Fruit fly (Drosophila melanogaster) whole organism, embryonic: ENCODE measurements around the gene Kua.
A peak's percentile ranks its signal among the peaks of the same experiment; 100 is the strongest.

ENCODE experiments used
- Bdp1 ChIP-seq: fragments of 200-800 bp; sonication (Bioruptor generic); optimal IDR thresholded peaks from 3 replicates; lab custom pipeline; 2016; ENCODE audit warnings: missing biosample characterization, missing genetic modification characterization
- CG11504 ChIP-seq: fragments of 200-800 bp; sonication (Bioruptor generic); optimal IDR thresholded peaks from 3 replicates; lab custom pipeline; 2019; ENCODE audit warnings: missing biosample characterization, mild to moderate bottlenecking, missing genetic modification characterization, moderate library complexity
- CG11560 ChIP-seq: fragments of 200-800 bp; sonication (Bioruptor generic); IDR thresholded peaks from 3 replicates; pipeline ENCODE4 v1.3.6; 2022; ENCODE audit warnings: missing biosample characterization, missing genetic modification characterization
- CG13424 ChIP-seq: fragments of 200-800 bp; sonication (Bioruptor generic); optimal IDR thresholded peaks from 2 replicates; lab custom pipeline; 2019; ENCODE audit warnings: missing biosample characterization, mild to moderate bottlenecking, missing genetic modification characterization, moderate library complexity
- CG14965 ChIP-seq: fragments of 200-800 bp; sonication (Bioruptor generic); optimal IDR thresholded peaks from 2 replicates; lab custom pipeline; 2016; ENCODE audit warnings: missing biosample characterization, missing genetic modification characterization, borderline replicate concordance
- CG1529 ChIP-seq: fragments of 200-800 bp; sonication (Bioruptor generic); optimal IDR thresholded peaks from 3 replicates; lab custom pipeline; 2018; ENCODE audit warnings: missing biosample characterization, missing genetic modification characterization
- CG15479 ChIP-seq: fragments of 200-800 bp; sonication (Bioruptor generic); optimal IDR thresholded peaks from 3 replicates; lab custom pipeline; 2019; ENCODE audit warnings: missing biosample characterization, mild to moderate bottlenecking, missing genetic modification characterization, moderate library complexity
- CG17568 ChIP-seq: fragments of 200-800 bp; sonication (Bioruptor generic); optimal IDR thresholded peaks from 2 replicates; lab custom pipeline; 2018; ENCODE audit warnings: missing biosample characterization, mild to moderate bottlenecking, missing genetic modification characterization, moderate library complexity
- CG17912 ChIP-seq: fragments of 200-800 bp; sonication (Bioruptor generic); optimal IDR thresholded peaks from 2 replicates; lab custom pipeline; 2018; ENCODE audit warnings: missing biosample characterization, mild to moderate bottlenecking, missing genetic modification characterization
- CG2889 ChIP-seq: fragments of 200-800 bp; sonication (Bioruptor generic); IDR thresholded peaks from 3 replicates; pipeline ENCODE4 v1.3.6; 2022; ENCODE audit warnings: missing biosample characterization, missing genetic modification characterization
- CG31388 ChIP-seq: fragments of 200-800 bp; sonication (Bioruptor generic); optimal IDR thresholded peaks from 2 replicates; lab custom pipeline; 2016; ENCODE audit warnings: missing biosample characterization, missing genetic modification characterization
- CG33557 ChIP-seq: fragments of 200-800 bp; sonication (Bioruptor generic); optimal IDR thresholded peaks from 2 replicates; lab custom pipeline; 2019; ENCODE audit warnings: missing biosample characterization, mild to moderate bottlenecking, missing genetic modification characterization, moderate library complexity
- CG34224 ChIP-seq: fragments of 200-800 bp; sonication (Bioruptor generic); IDR thresholded peaks from 3 replicates; pipeline ENCODE4 v1.3.6; 2022; ENCODE audit warnings: missing biosample characterization, missing genetic modification characterization; ENCODE audit not compliant: partially characterized antibody
- CG34376 ChIP-seq: fragments of 200-800 bp; sonication (Bioruptor generic); optimal IDR thresholded peaks from 2 replicates; lab custom pipeline; 2018; ENCODE audit warnings: missing biosample characterization, mild to moderate bottlenecking, missing genetic modification characterization
- CG3995 ChIP-seq: fragments of 200-800 bp; sonication (Bioruptor generic); optimal IDR thresholded peaks from 3 replicates; lab custom pipeline; 2016; ENCODE audit warnings: missing biosample characterization, missing genetic modification characterization
- CG42726 ChIP-seq: fragments of 200-800 bp; sonication (Bioruptor generic); IDR thresholded peaks from 2 replicates; pipeline ENCODE4 v1.3.6; 2022; ENCODE audit warnings: missing biosample characterization, missing genetic modification characterization; ENCODE audit not compliant: partially characterized antibody
- CG6272 ChIP-seq: fragments of 200-800 bp; sonication (Bioruptor generic); IDR thresholded peaks from 2 replicates; pipeline ENCODE4 v1.3.6; 2022; ENCODE audit warnings: missing biosample characterization, missing genetic modification characterization
- CG6854 ChIP-seq: fragments of 200-800 bp; sonication (Bioruptor generic); optimal IDR thresholded peaks from 3 replicates; lab custom pipeline; 2017; ENCODE audit warnings: missing biosample characterization, mild to moderate bottlenecking, missing genetic modification characterization
- CG9727 ChIP-seq: fragments of 200-800 bp; sonication (Bioruptor generic); optimal IDR thresholded peaks from 3 replicates; lab custom pipeline; 2017; ENCODE audit warnings: missing biosample characterization, mild to moderate bottlenecking, missing genetic modification characterization
- CTCF ChIP-seq: fragments of 200-800 bp; sonication (Bioruptor generic); optimal IDR thresholded peaks from 2 replicates; lab custom pipeline; 2017; ENCODE audit warnings: missing biosample characterization, mild to moderate bottlenecking, missing genetic modification characterization, moderate library complexity
- D19A ChIP-seq: fragments of 200-800 bp; optimal IDR thresholded peaks from 3 replicates; lab custom pipeline; 2019; ENCODE audit warnings: missing biosample characterization, mild to moderate bottlenecking, missing genetic modification characterization, moderate library complexity
- Gug ChIP-seq: fragments of 200-800 bp; sonication (Bioruptor generic); IDR thresholded peaks from 4 replicates; pipeline ENCODE4 v1.3.6; 2022; ENCODE audit warnings: missing biosample characterization, missing genetic modification characterization
- Hr78 ChIP-seq, 2 experiments: fragments of 200-800 bp in 1 of 2; fragments of >200 bp in 1 of 2; sonication (Bioruptor generic) in 1 of 2; optimal IDR thresholded peaks; 2 replicates each; lab custom pipeline; 2017 to 2019; ENCODE audit warnings: missing biosample characterization in 2 of 2, missing genetic modification characterization in 2 of 2, mild to moderate bottlenecking in 1 of 2, moderate library complexity in 1 of 2
- NC2α ChIP-seq: fragments of 200-800 bp; sonication (Bioruptor generic); optimal IDR thresholded peaks from 2 replicates; lab custom pipeline; 2016; ENCODE audit warnings: missing biosample characterization, missing genetic modification characterization
- Opbp ChIP-seq: fragments of 200-800 bp; sonication (Bioruptor generic); IDR thresholded peaks from 3 replicates; pipeline ENCODE4 v1.3.6; 2022; ENCODE audit warnings: missing biosample characterization, missing genetic modification characterization; ENCODE audit not compliant: partially characterized antibody
- Ptx1 ChIP-seq: fragments of 200-800 bp; sonication (Bioruptor generic); IDR thresholded peaks from 2 replicates; pipeline ENCODE4 v1.3.6; 2022; ENCODE audit warnings: missing biosample characterization, missing genetic modification characterization
- Sry-β ChIP-seq: fragments of 200-800 bp; sonication (Bioruptor generic); optimal IDR thresholded peaks from 2 replicates; lab custom pipeline; 2018; ENCODE audit warnings: missing biosample characterization, mild to moderate bottlenecking, missing genetic modification characterization, moderate library complexity
- Sry-δ ChIP-seq: fragments of 200-800 bp; sonication (Bioruptor generic); optimal IDR thresholded peaks from 2 replicates; lab custom pipeline; 2016; ENCODE audit warnings: missing biosample characterization, missing genetic modification characterization
- Xrp1 ChIP-seq: fragments of 200-800 bp; sonication (Bioruptor generic); IDR thresholded peaks from 2 replicates; pipeline ENCODE4 v1.3.6; 2022; ENCODE audit warnings: missing biosample characterization, missing genetic modification characterization
- al ChIP-seq: fragments of 200-800 bp; sonication (Bioruptor generic); IDR thresholded peaks from 2 replicates; pipeline ENCODE4 v1.3.6; 2022; ENCODE audit warnings: missing biosample characterization, missing genetic modification characterization
- aop ChIP-seq: fragments of 200-800 bp; sonication (Bioruptor generic); IDR thresholded peaks from 2 replicates; pipeline ENCODE4 v1.3.6; 2022; ENCODE audit warnings: missing biosample characterization, missing genetic modification characterization
- ato ChIP-seq: fragments of 200-800 bp; sonication (Bioruptor generic); IDR thresholded peaks from 2 replicates; pipeline ENCODE4 v1.3.6; 2022; ENCODE audit warnings: missing biosample characterization, missing genetic modification characterization; ENCODE audit not compliant: partially characterized antibody
- bab2 ChIP-seq: fragments of 200-800 bp; sonication (Bioruptor generic); optimal IDR thresholded peaks from 2 replicates; lab custom pipeline; 2016; ENCODE audit warnings: missing biosample characterization, missing genetic modification characterization
- bowl ChIP-seq: fragments of 200-800 bp; sonication (Bioruptor generic); IDR thresholded peaks from 2 replicates; pipeline ENCODE4 v1.3.6; 2022; ENCODE audit warnings: missing biosample characterization, missing genetic modification characterization
- bsh ChIP-seq, 2 experiments: fragments of 200-800 bp; sonication (Bioruptor generic); optimal IDR thresholded peaks; 2 replicates each; lab custom pipeline; 2017 to 2018; ENCODE audit warnings: mild to moderate bottlenecking in 2 of 2, missing biosample characterization in 2 of 2, missing genetic modification characterization in 2 of 2, moderate library complexity in 1 of 2
- da ChIP-seq: fragments of 200-800 bp; sonication (Bioruptor generic); optimal IDR thresholded peaks from 2 replicates; lab custom pipeline; 2016; ENCODE audit warnings: missing biosample characterization, missing genetic modification characterization
- dysf ChIP-seq: fragments of 200-800 bp; sonication (Bioruptor generic); IDR thresholded peaks from 3 replicates; pipeline ENCODE4 v1.3.6; 2022; ENCODE audit warnings: missing biosample characterization, missing genetic modification characterization
- gsb ChIP-seq: fragments of 200-800 bp; sonication (Bioruptor generic); IDR thresholded peaks from 2 replicates; pipeline ENCODE4 v1.3.6; 2022; ENCODE audit warnings: missing biosample characterization, missing genetic modification characterization
- p53 ChIP-seq: fragments of 200-800 bp; sonication (Bioruptor generic); optimal IDR thresholded peaks from 2 replicates; lab custom pipeline; 2016; ENCODE audit warnings: missing biosample characterization, missing genetic modification characterization
- peb ChIP-seq: fragments of 200-800 bp; sonication (Bioruptor generic); IDR thresholded peaks from 2 replicates; pipeline ENCODE4 v1.3.6; 2022; ENCODE audit warnings: missing biosample characterization, missing genetic modification characterization
- rib ChIP-seq: fragments of 200-800 bp; sonication (Bioruptor generic); IDR thresholded peaks from 2 replicates; pipeline ENCODE4 v1.3.6; 2022; ENCODE audit warnings: missing biosample characterization, missing genetic modification characterization
- slou ChIP-seq: fragments of 200-800 bp; sonication (Bioruptor generic); optimal IDR thresholded peaks from 3 replicates; lab custom pipeline; 2016; ENCODE audit warnings: missing biosample characterization, missing genetic modification characterization
- trh ChIP-seq: fragments of 200-800 bp; sonication (Bioruptor generic); optimal IDR thresholded peaks from 2 replicates; lab custom pipeline; 2016; ENCODE audit warnings: missing biosample characterization, missing genetic modification characterization
- ttk ChIP-seq: fragments of 200-800 bp; sonication (Bioruptor generic); IDR thresholded peaks from 2 replicates; pipeline ENCODE4 v2.1.2; 2022; ENCODE audit warnings: missing biosample characterization, missing genetic modification characterization
- tup ChIP-seq: fragments of 200-800 bp; sonication (Bioruptor generic); optimal IDR thresholded peaks from 2 replicates; lab custom pipeline; 2016; ENCODE audit warnings: missing biosample characterization, mild to moderate bottlenecking, missing genetic modification characterization, moderate library complexity
- tx ChIP-seq: fragments of 200-800 bp; sonication (Bioruptor generic); optimal IDR thresholded peaks from 2 replicates; lab custom pipeline; 2016; ENCODE audit warnings: missing biosample characterization, missing genetic modification characterization
- usp ChIP-seq: fragments of >200 bp; optimal IDR thresholded peaks from 2 replicates; lab custom pipeline; 2017; ENCODE audit warnings: missing biosample characterization, missing genetic modification characterization
- wdn ChIP-seq: fragments of 200-800 bp; sonication (Bioruptor generic); IDR thresholded peaks from 2 replicates; pipeline ENCODE4 v1.3.6; 2022; ENCODE audit warnings: missing biosample characterization, missing genetic modification characterization
- wek ChIP-seq: fragments of 200-800 bp; sonication (Bioruptor generic); optimal IDR thresholded peaks from 3 replicates; lab custom pipeline; 2018; ENCODE audit warnings: missing biosample characterization, mild to moderate bottlenecking, missing genetic modification characterization, moderate library complexity
- yki ChIP-seq: fragments of >200 bp; optimal IDR thresholded peaks from 3 replicates; lab custom pipeline; 2018

Kua gene

DNA sequence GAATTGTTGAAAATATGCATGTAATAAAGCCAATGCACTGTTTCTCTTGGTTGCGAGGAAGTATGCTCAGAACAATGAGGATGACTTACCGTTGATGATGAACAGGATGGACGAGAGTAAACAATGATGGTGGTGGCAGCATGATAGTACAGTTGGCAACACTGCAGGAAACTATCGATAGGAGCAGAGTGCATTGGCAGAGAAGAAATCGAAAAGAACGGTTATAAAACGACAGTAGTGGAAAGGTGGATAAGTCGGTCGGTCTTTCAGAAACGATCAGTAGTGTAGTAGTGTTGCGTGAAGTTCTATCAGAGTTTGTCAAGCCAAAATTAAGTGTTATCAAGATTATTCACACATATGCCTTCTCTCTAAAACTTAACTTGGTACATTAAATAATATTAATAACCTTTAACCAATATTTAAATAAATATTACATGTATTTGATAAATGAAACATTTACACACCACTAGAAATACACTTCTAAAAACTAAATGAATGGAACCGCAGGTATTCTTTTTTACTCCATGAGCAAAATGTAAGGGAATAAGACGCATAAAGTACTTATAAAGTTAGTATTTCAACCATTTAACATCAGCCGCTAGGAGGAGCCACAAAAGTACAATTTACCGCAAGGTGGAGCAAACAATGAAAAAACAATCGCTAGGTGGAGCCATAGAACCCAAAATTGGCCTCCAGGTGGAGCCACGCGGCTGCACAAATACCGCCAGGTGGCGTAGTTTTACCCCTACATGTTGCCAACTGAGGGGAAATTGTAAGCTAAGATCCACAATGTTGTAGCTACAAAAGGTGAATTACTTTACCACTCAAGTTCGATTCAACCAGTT is 23.2 kb downstream of the Kua start (continued):
- TF ChIP-seq CG14965 (GFP tag; lab: Kevin White, UChicago) (peak; percentile 50), CG15479 (GFP tag; lab: Kevin White, UChicago) (no peak), CG17568 (GFP tag; lab: Kevin White, UChicago) (no peak), ttk (GFP tag; lab: Robert Waterston, UW) (peak; percentile 85), da (GFP tag; lab: Kevin White, UChicago) (peak; percentile 90), slou (GFP tag; lab: Kevin White, UChicago) (peak; percentile 90), CG13424 (tag; lab: Kevin White, UChicago) (peak; percentile 79), wdn (GFP tag; lab: Robert Waterston, UW) (peak; percentile 76), gsb (GFP tag; lab: Robert Waterston, UW) (peak; percentile 80), CG33557 (GFP tag; lab: Kevin White, UChicago) (peak; percentile 42), Opbp (GFP tag; lab: Robert Waterston, UW) (peak; percentile 79), peb (peak; percentile 72), bab2 (GFP tag; lab: Kevin White, UChicago) (peak; percentile 97), Sry-δ (peak; percentile 79), CG9727 (GFP tag; lab: Kevin White, UChicago) (peak; percentile 85), trh (peak; percentile 73), ato (GFP tag; lab: Robert Waterston, UW) (peak; percentile 73), usp (GFP tag; lab: Kevin White, UChicago) (no peak), D19A (tag; lab: Kevin White, UChicago) (peak; percentile 53), p53 (GFP tag; lab: Kevin White, UChicago) (peak; percentile 92), yki (lab: Kevin White, UChicago) (peak; percentile 71), CG42726 (GFP tag; lab: Robert Waterston, UW) (peak; percentile 90), tup (GFP tag; lab: Kevin White, UChicago) (peak; percentile 23), CG2889 (peak; percentile 70), Sry-β (peak; percentile 67), CG1529 (GFP tag; lab: Kevin White, UChicago) (peak; percentile 9), CG11560 (peak; percentile 90), dysf (GFP tag; lab: Robert Waterston, UW) (peak; percentile 93), CG34376 (GFP tag; lab: Kevin White, UChicago) (peak; percentile 10), CG6854 (no peak), CG17912 (peak; percentile 92), Xrp1 (GFP tag; lab: Robert Waterston, UW) (peak; percentile 68), CG11504 (tag; lab: Kevin White, UChicago) (peak; percentile 100), CG3995 (GFP tag; lab: Kevin White, UChicago) (peak; percentile 19), NC2α (peak; percentile 74), Gug (peak; percentile 97), tx (peak; percentile 87), bsh (GFP tag; optimal IDR thresholded peaks at IDR 0.05; lab: Kevin White, UChicago) (peak; percentile 21 to 70), Bdp1 (GFP tag; lab: Kevin White, UChicago) (peak; percentile 52), CG31388 (peak; percentile 83), CG34224 (GFP tag; lab: Robert Waterston, UW) (peak; percentile 67), al (GFP tag; lab: Robert Waterston, UW) (peak; percentile 77), wek (peak; percentile 68), CTCF (GFP tag; lab: Kevin White, UChicago) (peak; percentile 100), Hr78 (GFP tag; optimal IDR thresholded peaks at IDR 0.05; lab: Kevin White, UChicago) (no peak), Ptx1 (GFP tag; lab: Robert Waterston, UW) (peak; percentile 96), bowl (GFP tag; lab: Robert Waterston, UW) (no peak; the same call in 1 of the 2 replicates), rib (GFP tag; lab: Robert Waterston, UW) (peak; percentile 61), aop (GFP tag; lab: Robert Waterston, UW) (peak; percentile 82), CG6272 (GFP tag; lab: Robert Waterston, UW) (peak; percentile 86)
